Worm (Caenorhabditis elegans): ENCODE data around the gene atg-13.

- TF ChIP-seq rec-8 (tag; optimal IDR thresholded peaks at IDR 0.05): no peak
- TF ChIP-seq hmg-20 (GFP tag; IDR thresholded peaks at IDR 0.05): no peak
- TF ChIP-seq unc-62 (GFP tag; optimal IDR thresholded peaks at IDR 0.05): no peak
- TF ChIP-seq F55B11.4 (tag; optimal IDR thresholded peaks at IDR 0.05; ENCODE audit: borderline replicate concordance, insufficient read depth): no peak
- no peak for TF ChIP-seq ama-1 (optimal IDR thresholded peaks at IDR 0.05)
- no peak for TF ChIP-seq ama-1 (GFP tag; optimal IDR thresholded peaks at IDR 0.05)
Measured at ce11 chrIII:8164771-8165170, 6.8 kb upstream of the atg-13 start.
